Worm (Caenorhabditis elegans) whole organism, L4 larva: Measurements from ENCODE around the gene atrn-1.

Source experiments
- D1046.2 ChIP-seq: fragments of 200-800 bp; sonication (Bioruptor generic); IDR thresholded peaks from 2 replicates; pipeline ENCODE4 v1.3.6; 2022; ENCODE audit warnings: missing genetic modification characterization, missing compliant biosample characterization
- F10B5.3 ChIP-seq: sonication (generic microtip); optimal IDR thresholded peaks from 2 replicates; lab custom pipeline; 2016; ENCODE audit warnings: mild to moderate bottlenecking, missing genetic modification characterization, missing compliant biosample characterization
- F49E8.2 ChIP-seq: sonication (generic microtip); optimal IDR thresholded peaks from 2 replicates; lab custom pipeline; 2016; ENCODE audit warnings: missing compliant biosample characterization, mild to moderate bottlenecking, missing genetic modification characterization, borderline replicate concordance
- T20F7.1 ChIP-seq: fragments of 200-800 bp; sonication (Bioruptor generic); optimal IDR thresholded peaks from 2 replicates; lab custom pipeline; 2018; ENCODE audit warnings: mild to moderate bottlenecking, missing genetic modification characterization, missing compliant biosample characterization
- Y105C5A.15 ChIP-seq: fragments of 200-800 bp; sonication (Bioruptor generic); IDR thresholded peaks from 2 replicates; pipeline ENCODE4 v1.3.6; 2022; ENCODE audit warnings: missing genetic modification characterization, missing compliant biosample characterization
- Y5F2A.4 ChIP-seq: fragments of 200-800 bp; sonication (Bioruptor generic); optimal IDR thresholded peaks from 2 replicates; lab custom pipeline; 2018; ENCODE audit warnings: mild to moderate bottlenecking, missing genetic modification characterization, missing compliant biosample characterization
- aly-2 ChIP-seq: sonication (generic microtip); optimal IDR thresholded peaks from 2 replicates; lab custom pipeline; 2018; ENCODE audit warnings: missing biosample characterization, missing genetic modification characterization
- ama-1 ChIP-seq: fragments of 150-350 bp; optimal IDR thresholded peaks from 2 replicates; lab custom pipeline; 2014; ENCODE audit warnings: inconsistent platforms, mixed read lengths
- arid-1 ChIP-seq: fragments of 200-800 bp; sonication (Bioruptor generic); conservative IDR thresholded peaks from 2 replicates; pipeline ENCODE4 v1.3.6; 2022; ENCODE audit warnings: missing genetic modification reagents, missing genetic modification characterization, missing compliant biosample characterization
- ceh-28 ChIP-seq: fragments of 150-350 bp; optimal IDR thresholded peaks from 2 replicates; lab custom pipeline; 2014; ENCODE audit warnings: missing biosample characterization, missing genetic modification reagents, missing genetic modification characterization
- ceh-32 ChIP-seq: sonication (generic microtip); optimal IDR thresholded peaks from 2 replicates; lab custom pipeline; 2016; ENCODE audit warnings: mild to moderate bottlenecking, missing genetic modification characterization, missing compliant biosample characterization; ENCODE audit not compliant: poor library complexity
- ceh-44 ChIP-seq: fragments of 200-800 bp; sonication (Bioruptor generic); IDR thresholded peaks from 2 replicates; pipeline ENCODE4 v1.3.6; 2022; ENCODE audit warnings: missing genetic modification reagents, missing genetic modification characterization, missing compliant biosample characterization
- ceh-62 ChIP-seq: sonication (generic microtip); optimal IDR thresholded peaks from 2 replicates; lab custom pipeline; 2017; ENCODE audit warnings: missing biosample characterization, missing genetic modification characterization
- ceh-82 ChIP-seq: sonication (generic microtip); optimal IDR thresholded peaks from 2 replicates; lab custom pipeline; 2017; ENCODE audit warnings: missing biosample characterization, missing genetic modification characterization
- cey-2 ChIP-seq: sonication (generic microtip); optimal IDR thresholded peaks from 3 replicates; lab custom pipeline; 2017; ENCODE audit warnings: missing genetic modification characterization, mild to moderate bottlenecking, missing compliant biosample characterization, antibody characterized with exemption, borderline replicate concordance; ENCODE audit not compliant: insufficient read depth
- daf-12 ChIP-seq: fragments of 150-350 bp; optimal IDR thresholded peaks from 2 replicates; lab custom pipeline; 2014; ENCODE audit warnings: missing biosample characterization, missing genetic modification reagents, missing genetic modification characterization
- daf-16 ChIP-seq, 3 experiments: sonication (generic microtip); optimal IDR thresholded peaks; 2 replicates each; lab custom pipeline; 2016 to 2017; ENCODE audit warnings: missing genetic modification characterization in 3 of 3, missing genetic modification reagents in 3 of 3, mild to moderate bottlenecking in 2 of 3, missing compliant biosample characterization in 2 of 3, missing biosample characterization in 1 of 3, moderate library complexity in 1 of 3
- daf-8 ChIP-seq: fragments of 200-800 bp; sonication (Bioruptor generic); IDR thresholded peaks from 2 replicates; pipeline ENCODE4 v1.3.6; 2022; ENCODE audit warnings: missing genetic modification characterization, missing compliant biosample characterization
- dmd-6 ChIP-seq: fragments of 200-800 bp; sonication (Bioruptor generic); IDR thresholded peaks from 2 replicates; pipeline ENCODE4 v1.3.6; 2022; ENCODE audit warnings: missing genetic modification reagents, missing genetic modification characterization, missing compliant biosample characterization
- dpl-1 ChIP-seq: fragments of 150-350 bp; optimal IDR thresholded peaks from 2 replicates; lab custom pipeline; 2014; ENCODE audit warnings: missing biosample characterization, missing genetic modification reagents, missing genetic modification characterization
- dve-1 ChIP-seq: sonication (generic microtip); optimal IDR thresholded peaks from 2 replicates; lab custom pipeline; 2017; ENCODE audit warnings: antibody characterized with exemption, mild to moderate bottlenecking, missing genetic modification characterization, missing compliant biosample characterization; ENCODE audit not compliant: insufficient read depth
- fkh-10 ChIP-seq: fragments of 150-350 bp; optimal IDR thresholded peaks from 2 replicates; lab custom pipeline; 2014; ENCODE audit warnings: missing biosample characterization, missing genetic modification reagents, missing genetic modification characterization
- gei-8 ChIP-seq: fragments of 200-800 bp; sonication (Bioruptor generic); optimal IDR thresholded peaks from 2 replicates; lab custom pipeline; 2018; ENCODE audit warnings: mild to moderate bottlenecking, missing genetic modification characterization, missing compliant biosample characterization
- hif-1 ChIP-seq, 2 experiments: sonication (generic microtip); optimal IDR thresholded peaks; 2 replicates each; lab custom pipeline; 2016 to 2017; ENCODE audit warnings: missing compliant biosample characterization in 2 of 2, missing genetic modification characterization in 2 of 2, missing genetic modification reagents in 2 of 2, missing genotype in 2 of 2, mild to moderate bottlenecking in 1 of 2
- hlh-11 ChIP-seq: fragments of 200-800 bp; sonication (Bioruptor generic); optimal IDR thresholded peaks from 2 replicates; lab custom pipeline; 2018; ENCODE audit warnings: mild to moderate bottlenecking, missing genetic modification characterization, missing compliant biosample characterization
- hlh-30 ChIP-seq: sonication (generic microtip); optimal IDR thresholded peaks from 2 replicates; lab custom pipeline; 2017; ENCODE audit warnings: antibody characterized with exemption, mild to moderate bottlenecking, missing genetic modification characterization, missing compliant biosample characterization; ENCODE audit not compliant: insufficient read depth
- hmg-1.1 ChIP-seq: fragments of 200-800 bp; sonication (Bioruptor generic); IDR thresholded peaks from 2 replicates; pipeline ENCODE4 v1.3.6; 2022; ENCODE audit warnings: missing genetic modification reagents, missing genetic modification characterization, missing compliant biosample characterization
- jun-1 ChIP-seq: fragments of 150-350 bp; optimal IDR thresholded peaks from 2 replicates; lab custom pipeline; 2014; ENCODE audit warnings: missing biosample characterization, missing genetic modification reagents, missing genetic modification characterization
- lim-7 ChIP-seq: fragments of 200-800 bp; sonication (Bioruptor generic); IDR thresholded peaks from 2 replicates; pipeline ENCODE4 v1.3.6; 2022; ENCODE audit warnings: missing genetic modification characterization, missing compliant biosample characterization
- lin-1 ChIP-seq: fragments of 200-800 bp; sonication (Bioruptor generic); IDR thresholded peaks from 2 replicates; pipeline ENCODE4 v1.3.6; 2022; ENCODE audit warnings: missing genetic modification reagents, missing genetic modification characterization, missing compliant biosample characterization
- lin-38 ChIP-seq: fragments of 200-800 bp; sonication (Bioruptor generic); IDR thresholded peaks from 2 replicates; pipeline ENCODE4 v1.3.6; 2022; ENCODE audit warnings: missing genetic modification reagents, missing genetic modification characterization, missing compliant biosample characterization
- lin-39 ChIP-seq: fragments of 150-350 bp; optimal IDR thresholded peaks from 2 replicates; lab custom pipeline; 2014; ENCODE audit warnings: missing biosample characterization, missing genetic modification reagents, missing genetic modification characterization
- lsy-2 ChIP-seq, 2 experiments: fragments of 150-350 bp in 1 of 2; sonication (generic microtip) in 1 of 2; optimal IDR thresholded peaks; 2 replicates each; lab custom pipeline; 2014 to 2017; ENCODE audit warnings: missing biosample characterization in 2 of 2, missing genetic modification characterization in 2 of 2
- madf-5 ChIP-seq, 2 experiments: fragments of 200-800 bp; sonication (Bioruptor generic); IDR thresholded peaks; 2 replicates each; pipeline ENCODE4 v1.3.6; 2022; ENCODE audit warnings: missing compliant biosample characterization in 2 of 2, missing genetic modification characterization in 2 of 2
- madf-9 ChIP-seq: fragments of 200-800 bp; sonication (Bioruptor generic); conservative IDR thresholded peaks from 2 replicates; pipeline ENCODE4 v1.3.6; 2022; ENCODE audit warnings: missing genetic modification reagents, missing genetic modification characterization, missing compliant biosample characterization
- mep-1 ChIP-seq: fragments of 150-350 bp; sonication (generic microtip); optimal IDR thresholded peaks from 3 replicates; lab custom pipeline; 2014; ENCODE audit warnings: missing biosample characterization, missing genetic modification characterization
- nhr-10 ChIP-seq: fragments of 150-350 bp; optimal IDR thresholded peaks from 2 replicates; lab custom pipeline; 2014; ENCODE audit warnings: missing biosample characterization, missing genetic modification characterization
- nhr-11 ChIP-seq: fragments of 150-350 bp; optimal IDR thresholded peaks from 2 replicates; lab custom pipeline; 2014; ENCODE audit warnings: missing biosample characterization, missing genetic modification characterization
- nhr-77 ChIP-seq: fragments of 150-350 bp; optimal IDR thresholded peaks from 2 replicates; lab custom pipeline; 2014; ENCODE audit warnings: missing biosample characterization, missing genetic modification characterization
- pha-4 ChIP-seq, 2 experiments: fragments of 150-350 bp in 1 of 2; fragments of 200-800 bp in 1 of 2; sonication (Bioruptor generic) in 1 of 2; IDR thresholded peaks in 1 of 2; optimal IDR thresholded peaks in 1 of 2; 2 replicates each; pipeline versions ENCODE4 v1.3.6 to Lab custom; 2014 to 2022; ENCODE audit warnings: missing genetic modification characterization in 2 of 2, missing genetic modification reagents in 2 of 2, missing biosample characterization in 1 of 2, missing compliant biosample characterization in 1 of 2
- php-3 ChIP-seq: fragments of 200-800 bp; sonication (Bioruptor generic); IDR thresholded peaks from 2 replicates; pipeline ENCODE4 v1.3.6; 2022; ENCODE audit warnings: missing genetic modification reagents, missing genetic modification characterization, missing compliant biosample characterization
- rbr-2 ChIP-seq: sonication (generic microtip); optimal IDR thresholded peaks from 2 replicates; lab custom pipeline; 2016; ENCODE audit warnings: missing genotype, missing genetic modification characterization, missing compliant biosample characterization
- snpc-1.2 ChIP-seq: fragments of 200-800 bp; sonication (Bioruptor generic); IDR thresholded peaks from 2 replicates; pipeline ENCODE4 v1.3.6; 2022; ENCODE audit warnings: missing genetic modification reagents, missing genetic modification characterization, missing compliant biosample characterization
- spr-3 ChIP-seq: fragments of 200-800 bp; sonication (Bioruptor generic); optimal IDR thresholded peaks from 2 replicates; lab custom pipeline; 2018; ENCODE audit warnings: mild to moderate bottlenecking, missing genetic modification characterization, missing compliant biosample characterization
- vab-7 ChIP-seq: fragments of 200-800 bp; sonication (Bioruptor generic); IDR thresholded peaks from 2 replicates; pipeline ENCODE4 v1.3.6; 2022; ENCODE audit warnings: missing genetic modification reagents, missing genetic modification characterization, missing compliant biosample characterization
- zag-1 ChIP-seq: fragments of 150-350 bp; optimal IDR thresholded peaks from 2 replicates; lab custom pipeline; 2014; ENCODE audit warnings: missing biosample characterization, missing genetic modification characterization
- zip-2 ChIP-seq: fragments of 150-350 bp; optimal IDR thresholded peaks from 2 replicates; lab custom pipeline; 2014; ENCODE audit warnings: missing biosample characterization, missing genetic modification characterization

atrn-1 gene

DNA sequence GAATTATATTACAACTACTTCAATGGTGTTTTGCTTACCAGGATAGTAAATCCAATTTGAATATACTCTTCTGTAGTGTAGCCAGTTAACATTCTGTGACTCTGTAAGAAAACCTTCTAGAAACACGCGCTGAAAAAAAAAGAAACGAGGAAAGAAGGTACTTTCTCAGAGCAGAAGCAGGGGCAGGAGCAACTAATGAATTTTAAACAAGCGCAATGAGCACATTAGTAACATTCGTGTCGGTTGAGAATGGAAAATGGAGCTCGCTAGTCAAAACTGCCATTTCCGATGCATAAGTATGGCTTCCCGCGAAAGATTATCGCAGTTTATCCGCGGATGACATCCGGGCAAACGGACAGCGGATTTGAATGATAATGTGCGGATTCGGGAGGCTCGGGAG is 40.5 kb downstream of the atrn-1 start, which contains the start of gene C05G5.3:
TSS of gene C05G5.3 (minus strand) at position 101 of the 400 bp plus-strand sequence.
- no peak for TF ChIP-seq pha-4 (GFP tag; IDR thresholded peaks at IDR 0.05; lab: Robert Waterston, UW)
- no peak for TF ChIP-seq pha-4 (tag; optimal IDR thresholded peaks at IDR 0.05; lab: Kevin White, UChicago)
- no peak for TF ChIP-seq vab-7 (GFP tag; lab: Robert Waterston, UW)
- TF ChIP-seq ceh-28 (tag; lab: Kevin White, UChicago), result no peak
- no peak for TF ChIP-seq ceh-32
- no peak for TF ChIP-seq lsy-2 (tag; optimal IDR thresholded peaks at IDR 0.05; lab: Kevin White, UChicago)
- TF ChIP-seq, all 104 proteins: peak for 0

DNA sequence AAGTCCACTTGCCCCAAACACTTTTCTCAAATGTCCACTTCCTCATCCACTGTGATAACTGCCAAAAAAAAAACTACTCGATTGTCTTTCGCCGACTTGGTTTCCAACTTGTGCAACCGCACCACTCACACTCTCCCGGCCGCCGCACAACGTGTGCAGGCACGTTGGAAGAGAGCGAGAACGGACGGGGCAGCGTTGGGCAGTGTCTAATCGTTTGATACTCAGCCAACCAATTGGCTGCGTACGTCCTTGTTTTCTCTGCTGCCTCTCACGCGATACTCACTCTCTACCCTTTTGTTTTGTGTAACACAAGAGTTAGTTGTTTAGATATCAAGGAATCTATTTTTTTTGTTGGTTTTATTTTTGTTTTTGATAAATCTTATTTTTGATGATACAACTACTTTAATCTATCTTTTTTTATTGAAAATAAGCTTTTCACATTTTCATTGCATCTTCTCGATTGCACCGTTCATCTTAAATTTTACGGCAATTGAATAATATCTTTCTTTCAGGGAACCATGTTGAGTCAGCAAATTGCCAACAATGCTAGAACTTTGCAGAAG is 42.2 kb downstream of the atrn-1 start, which contains the start of gene sucl-1:
TSS of gene sucl-1 (plus strand) at position 513 of the 563 bp plus-strand sequence.
- TF ChIP-seq gei-8 (GFP tag; lab: Kevin White, UChicago), result no peak
- TF ChIP-seq madf-5 (GFP tag; IDR thresholded peaks at IDR 0.05; lab: Robert Waterston, UW), result no peak
- TF ChIP-seq hlh-11 (tag; lab: Kevin White, UChicago), result peak; percentile 94
- peak; percentile 86 for TF ChIP-seq nhr-11
- peak; percentile 60 for TF ChIP-seq lin-38 (GFP tag; lab: Robert Waterston, UW)
- peak; percentile 33 to 92 for TF ChIP-seq daf-16 (GFP tag; optimal IDR thresholded peaks at IDR 0.05; lab: Kevin White, UChicago)
- TF ChIP-seq daf-16 (tag; optimal IDR thresholded peaks at IDR 0.05; lab: Kevin White, UChicago), result peak; percentile 87
- no peak for TF ChIP-seq spr-3
- no peak for TF ChIP-seq nhr-10 (tag; lab: Kevin White, UChicago)
- TF ChIP-seq hlh-30 (tag; lab: Kevin White, UChicago), result peak; percentile 83
- no peak for TF ChIP-seq ceh-82
- no peak for TF ChIP-seq D1046.2
- peak; percentile 91 for TF ChIP-seq rbr-2 (tag; lab: Kevin White, UChicago)
- TF ChIP-seq zip-2 (tag; lab: Kevin White, UChicago), result no peak
- TF ChIP-seq cey-2 (tag; lab: Kevin White, UChicago), result no peak
- TF ChIP-seq hmg-1.1 (GFP tag; lab: Robert Waterston, UW), result peak; percentile 91
- TF ChIP-seq php-3 (GFP tag; lab: Robert Waterston, UW), result peak; percentile 75
- TF ChIP-seq arid-1 (GFP tag; lab: Robert Waterston, UW), result 0 out of 2 replicates have a peak, but pooled peaks have one; percentile 43
- no peak for TF ChIP-seq daf-8 (GFP tag; lab: Robert Waterston, UW)
- TF ChIP-seq jun-1, result no peak
- TF ChIP-seq lin-39 (tag; lab: Kevin White, UChicago), result no peak
- peak; percentile 63 for TF ChIP-seq dpl-1 (GFP tag; lab: Kevin White, UChicago)
- TF ChIP-seq zag-1 (tag; lab: Kevin White, UChicago), result no peak
- peak; percentile 96 for TF ChIP-seq mep-1 (tag; lab: Kevin White, UChicago)
- TF ChIP-seq Y5F2A.4 (GFP tag; lab: Kevin White, UChicago), result no peak
- no peak for TF ChIP-seq ama-1
- TF ChIP-seq dve-1 (tag; lab: Kevin White, UChicago), result peak; percentile 93
- no peak for TF ChIP-seq ceh-62 (tag; lab: Kevin White, UChicago)
- TF ChIP-seq fkh-10 (GFP tag; lab: Kevin White, UChicago), result peak; percentile 62
- TF ChIP-seq T20F7.1, result peak; percentile 79
- TF ChIP-seq lin-1 (GFP tag; lab: Robert Waterston, UW), result peak; percentile 83
- no peak for TF ChIP-seq ceh-44 (GFP tag; lab: Robert Waterston, UW)
- TF ChIP-seq Y105C5A.15, result no peak
- TF ChIP-seq dmd-6 (GFP tag; lab: Robert Waterston, UW), result peak; percentile 87
- no peak for TF ChIP-seq F10B5.3
- no peak; the same call in 1 of the 2 replicates for TF ChIP-seq madf-9
- peak in 1 of 2 experiments; percentile 85 for TF ChIP-seq hif-1 (tag; optimal IDR thresholded peaks at IDR 0.05; lab: Kevin White, UChicago)
- no peak for TF ChIP-seq daf-12 (tag; lab: Kevin White, UChicago)
- TF ChIP-seq nhr-77 (tag; lab: Kevin White, UChicago), result peak; percentile 61
- TF ChIP-seq F49E8.2, result no peak
- TF ChIP-seq lim-7 (GFP tag; lab: Robert Waterston, UW), result 0 out of 2 replicates have a peak, but pooled peaks have one; percentile 46
- TF ChIP-seq aly-2 (tag; lab: Kevin White, UChicago), result no peak
- no peak for TF ChIP-seq snpc-1.2 (GFP tag; lab: Robert Waterston, UW)
